Fruit fly (Drosophila melanogaster) whole organism, embryonic: ENCODE data around the gene CG8301.

Source experiments
- Abd-B ChIP-seq: fragments of 200-800 bp; sonication (Bioruptor generic); optimal IDR thresholded peaks from 2 replicates; lab custom pipeline; 2018; ENCODE audit warnings: missing biosample characterization, mild to moderate bottlenecking, missing genetic modification characterization, moderate library complexity
- Atf6 ChIP-seq: fragments of 200-800 bp; sonication (Bioruptor generic); IDR thresholded peaks from 2 replicates; pipeline ENCODE4 v1.3.6; 2022; ENCODE audit warnings: missing biosample characterization, missing genetic modification characterization
- Blimp-1 ChIP-seq: fragments of 200-800 bp; sonication (Bioruptor generic); optimal IDR thresholded peaks from 3 replicates; lab custom pipeline; 2018; ENCODE audit warnings: missing biosample characterization, missing genetic modification characterization, mild to moderate bottlenecking, moderate library complexity, missing genetic modification reagents
- Bteb2 ChIP-seq: fragments of 200-800 bp; sonication (Bioruptor generic); optimal IDR thresholded peaks from 2 replicates; lab custom pipeline; 2016; ENCODE audit warnings: missing biosample characterization, missing genetic modification characterization
- CG10654 ChIP-seq: fragments of 200-800 bp; sonication (Bioruptor generic); optimal IDR thresholded peaks from 2 replicates; lab custom pipeline; 2016; ENCODE audit warnings: missing biosample characterization, missing genetic modification characterization
- CG11560 ChIP-seq: fragments of 200-800 bp; sonication (Bioruptor generic); IDR thresholded peaks from 3 replicates; pipeline ENCODE4 v1.3.6; 2022; ENCODE audit warnings: missing biosample characterization, missing genetic modification characterization
- CG12236 ChIP-seq: fragments of 200-800 bp; sonication (Bioruptor generic); optimal IDR thresholded peaks from 2 replicates; lab custom pipeline; 2016; ENCODE audit warnings: missing biosample characterization, missing genetic modification characterization
- CG12942 ChIP-seq: fragments of 200-800 bp; sonication (Bioruptor generic); optimal IDR thresholded peaks from 3 replicates; lab custom pipeline; 2016; ENCODE audit warnings: missing biosample characterization, missing genetic modification characterization
- CG15011 ChIP-seq: fragments of 200-800 bp; sonication (Bioruptor generic); optimal IDR thresholded peaks from 3 replicates; lab custom pipeline; 2018; ENCODE audit warnings: missing biosample characterization, mild to moderate bottlenecking, missing genetic modification characterization
- CG15269 ChIP-seq: fragments of 200-800 bp; sonication (Bioruptor generic); optimal IDR thresholded peaks from 2 replicates; lab custom pipeline; 2018; ENCODE audit warnings: missing biosample characterization, mild to moderate bottlenecking, missing genetic modification characterization, moderate library complexity
- CG17328 ChIP-seq: fragments of 200-800 bp; sonication (Bioruptor generic); IDR thresholded peaks from 2 replicates; pipeline ENCODE4 v1.3.6; 2022; ENCODE audit warnings: missing biosample characterization, missing genetic modification characterization
- CG17359 ChIP-seq: fragments of 200-800 bp; sonication (Bioruptor generic); optimal IDR thresholded peaks from 3 replicates; lab custom pipeline; 2018; ENCODE audit warnings: missing biosample characterization, mild to moderate bottlenecking, missing genetic modification characterization, moderate library complexity
- CG30403 ChIP-seq: fragments of 200-800 bp; sonication (Bioruptor generic); optimal IDR thresholded peaks from 3 replicates; lab custom pipeline; 2016; ENCODE audit warnings: missing biosample characterization, missing genetic modification characterization
- CG31388 ChIP-seq: fragments of 200-800 bp; sonication (Bioruptor generic); optimal IDR thresholded peaks from 2 replicates; lab custom pipeline; 2016; ENCODE audit warnings: missing biosample characterization, missing genetic modification characterization
- CG32767 ChIP-seq: fragments of 200-800 bp; sonication (Bioruptor generic); IDR thresholded peaks from 2 replicates; pipeline ENCODE4 v1.3.6; 2022; ENCODE audit warnings: missing biosample characterization, missing genetic modification characterization
- CG3995 ChIP-seq: fragments of 200-800 bp; sonication (Bioruptor generic); optimal IDR thresholded peaks from 3 replicates; lab custom pipeline; 2016; ENCODE audit warnings: missing biosample characterization, missing genetic modification characterization
- CG4328 ChIP-seq: fragments of 200-800 bp; sonication (Bioruptor generic); optimal IDR thresholded peaks from 3 replicates; lab custom pipeline; 2017; ENCODE audit warnings: missing biosample characterization, missing genetic modification reagents, missing genetic modification characterization
- CG5180 ChIP-seq: fragments of 200-800 bp; sonication (Bioruptor generic); optimal IDR thresholded peaks from 3 replicates; lab custom pipeline; 2017; ENCODE audit warnings: missing biosample characterization, missing genetic modification characterization, mild to moderate bottlenecking, moderate library complexity, missing genetic modification reagents
- CG6813 ChIP-seq: fragments of 200-800 bp; sonication (Bioruptor generic); optimal IDR thresholded peaks from 2 replicates; lab custom pipeline; 2017; ENCODE audit warnings: missing biosample characterization, missing genetic modification characterization, mild to moderate bottlenecking, moderate library complexity, missing genetic modification reagents
- CG7357 ChIP-seq: fragments of 200-800 bp; sonication (Bioruptor generic); IDR thresholded peaks from 3 replicates; pipeline ENCODE4 v1.3.6; 2022; ENCODE audit warnings: missing biosample characterization, missing genetic modification characterization
- CG7786 ChIP-seq: fragments of 200-800 bp; sonication (Bioruptor generic); optimal IDR thresholded peaks from 2 replicates; lab custom pipeline; 2016; ENCODE audit warnings: missing biosample characterization, missing genetic modification characterization
- CG8388 ChIP-seq: fragments of 200-800 bp; sonication (Bioruptor generic); optimal IDR thresholded peaks from 2 replicates; lab custom pipeline; 2019; ENCODE audit warnings: missing biosample characterization, mild to moderate bottlenecking, missing genetic modification characterization, moderate library complexity
- CG9437 ChIP-seq: fragments of 200-800 bp; sonication (Bioruptor generic); optimal IDR thresholded peaks from 2 replicates; lab custom pipeline; 2018; ENCODE audit warnings: missing biosample characterization, mild to moderate bottlenecking, missing genetic modification characterization
- CG9609 ChIP-seq: fragments of 200-800 bp; sonication (Bioruptor generic); optimal IDR thresholded peaks from 3 replicates; lab custom pipeline; 2016; ENCODE audit warnings: missing biosample characterization, missing genetic modification characterization
- Doc3 ChIP-seq: fragments of 200-800 bp; sonication (Bioruptor generic); IDR thresholded peaks from 3 replicates; pipeline ENCODE4 v1.3.6; 2022; ENCODE audit warnings: missing biosample characterization, missing genetic modification characterization; ENCODE audit not compliant: partially characterized antibody
- Gug ChIP-seq: fragments of 200-800 bp; sonication (Bioruptor generic); IDR thresholded peaks from 4 replicates; pipeline ENCODE4 v1.3.6; 2022; ENCODE audit warnings: missing biosample characterization, missing genetic modification characterization
- Mes4 ChIP-seq: fragments of 200-800 bp; sonication (Bioruptor generic); optimal IDR thresholded peaks from 2 replicates; lab custom pipeline; 2016; ENCODE audit warnings: missing biosample characterization, missing genetic modification characterization
- Poxn ChIP-seq: fragments of 200-800 bp; sonication (Bioruptor generic); IDR thresholded peaks from 2 replicates; pipeline ENCODE4 v1.3.6; 2022; ENCODE audit warnings: missing biosample characterization, missing genetic modification characterization
- Rx ChIP-seq: fragments of 200-800 bp; sonication (Bioruptor generic); IDR thresholded peaks from 2 replicates; pipeline ENCODE4 v1.3.6; 2022; ENCODE audit warnings: missing biosample characterization, missing genetic modification characterization
- Xrp1 ChIP-seq: fragments of 200-800 bp; sonication (Bioruptor generic); IDR thresholded peaks from 2 replicates; pipeline ENCODE4 v1.3.6; 2022; ENCODE audit warnings: missing biosample characterization, missing genetic modification characterization
- bsh ChIP-seq, 2 experiments: fragments of 200-800 bp; sonication (Bioruptor generic); optimal IDR thresholded peaks; 2 replicates each; lab custom pipeline; 2017 to 2018; ENCODE audit warnings: mild to moderate bottlenecking in 2 of 2, missing biosample characterization in 2 of 2, missing genetic modification characterization in 2 of 2, moderate library complexity in 1 of 2
- dati ChIP-seq: fragments of 200-800 bp; sonication (Bioruptor generic); IDR thresholded peaks from 2 replicates; pipeline ENCODE4 v1.3.6; 2022; ENCODE audit warnings: missing biosample characterization, missing genetic modification characterization
- dpn ChIP-seq, 2 experiments: fragments of 200-800 bp; sonication (Bioruptor generic); optimal IDR thresholded peaks; 3 replicates each; lab custom pipeline; 2016; ENCODE audit warnings: missing biosample characterization in 2 of 2, missing genetic modification characterization in 2 of 2
- ewg ChIP-seq: fragments of 200-800 bp; sonication (Bioruptor generic); optimal IDR thresholded peaks from 3 replicates; lab custom pipeline; 2017; ENCODE audit warnings: mild to moderate bottlenecking, missing biosample characterization, missing genetic modification reagents, missing genetic modification characterization
- grn ChIP-seq: fragments of 200-800 bp; sonication (Bioruptor generic); optimal IDR thresholded peaks from 3 replicates; lab custom pipeline; 2017; ENCODE audit warnings: missing biosample characterization, missing genetic modification characterization
- gsb-n ChIP-seq: fragments of 200-800 bp; sonication (Bioruptor generic); optimal IDR thresholded peaks from 3 replicates; lab custom pipeline; 2018; ENCODE audit warnings: missing biosample characterization, mild to moderate bottlenecking, missing genetic modification characterization
- lab ChIP-seq: fragments of 200-800 bp; sonication (Bioruptor generic); optimal IDR thresholded peaks from 3 replicates; lab custom pipeline; 2017; ENCODE audit warnings: missing biosample characterization, missing genetic modification characterization, mild to moderate bottlenecking, moderate library complexity, missing genetic modification reagents
- lmd ChIP-seq: fragments of 200-800 bp; sonication (Bioruptor generic); IDR thresholded peaks from 2 replicates; pipeline ENCODE4 v1.3.6; 2022; ENCODE audit warnings: missing biosample characterization, missing genetic modification characterization
- mam ChIP-seq: fragments of 200-800 bp; sonication (Bioruptor generic); optimal IDR thresholded peaks from 3 replicates; lab custom pipeline; 2016; ENCODE audit warnings: missing biosample characterization, missing genetic modification characterization
- nerfin-2 ChIP-seq: fragments of 200-800 bp; sonication (Bioruptor generic); IDR thresholded peaks from 2 replicates; pipeline ENCODE4 v1.3.6; 2022; ENCODE audit warnings: missing biosample characterization, missing genetic modification characterization; ENCODE audit not compliant: partially characterized antibody
- nmo ChIP-seq: fragments of 200-800 bp; sonication (Bioruptor generic); optimal IDR thresholded peaks from 2 replicates; lab custom pipeline; 2018; ENCODE audit warnings: missing biosample characterization, mild to moderate bottlenecking, missing genetic modification characterization, moderate library complexity
- pho ChIP-seq: fragments of 200-800 bp; sonication (Bioruptor generic); optimal IDR thresholded peaks from 2 replicates; lab custom pipeline; 2016; ENCODE audit warnings: missing biosample characterization, missing genetic modification characterization
- row ChIP-seq: fragments of 200-800 bp; sonication (Bioruptor generic); IDR thresholded peaks from 3 replicates; pipeline ENCODE4 v1.3.6; 2022; ENCODE audit warnings: missing biosample characterization, missing genetic modification characterization
- run ChIP-seq: fragments of 200-800 bp; sonication (Bioruptor generic); optimal IDR thresholded peaks from 3 replicates; lab custom pipeline; 2018; ENCODE audit warnings: missing biosample characterization, mild to moderate bottlenecking, missing genetic modification characterization
- salm ChIP-seq: fragments of 200-800 bp; sonication (Bioruptor generic); optimal IDR thresholded peaks from 2 replicates; lab custom pipeline; 2018; ENCODE audit warnings: missing biosample characterization, mild to moderate bottlenecking, missing genetic modification characterization
- sima ChIP-seq: fragments of 200-800 bp; sonication (Bioruptor generic); optimal IDR thresholded peaks from 2 replicates; lab custom pipeline; 2016; ENCODE audit warnings: missing biosample characterization, missing genetic modification characterization
- sisA ChIP-seq: fragments of 200-800 bp; sonication (Bioruptor generic); IDR thresholded peaks from 2 replicates; pipeline ENCODE4 v1.3.6; 2022; ENCODE audit warnings: missing biosample characterization, missing genetic modification characterization
- slbo ChIP-seq: fragments of 200-800 bp; sonication (Bioruptor generic); IDR thresholded peaks from 2 replicates; pipeline ENCODE4 v1.3.6; 2022; ENCODE audit warnings: missing biosample characterization, missing genetic modification characterization
- sug ChIP-seq: fragments of 200-800 bp; optimal IDR thresholded peaks from 2 replicates; lab custom pipeline; 2019; ENCODE audit warnings: missing biosample characterization, mild to moderate bottlenecking, missing genetic modification characterization, moderate library complexity
- tll ChIP-seq, 2 experiments: fragments of 200-800 bp in 1 of 2; fragments of >200 bp in 1 of 2; sonication (Bioruptor generic) in 1 of 2; optimal IDR thresholded peaks; 2 replicates each; lab custom pipeline; 2017 to 2019; ENCODE audit warnings: missing biosample characterization in 2 of 2, missing genetic modification characterization in 2 of 2, mild to moderate bottlenecking in 1 of 2, moderate library complexity in 1 of 2
- zfh1 ChIP-seq: fragments of 200-800 bp; sonication (Bioruptor generic); IDR thresholded peaks from 3 replicates; pipeline ENCODE4 v1.3.6; 2022; ENCODE audit warnings: missing biosample characterization, missing genetic modification characterization

The CG8301 gene

dm6 chr3R:9534125-9534496 lies 47.0 kb upstream of the CG8301 start (continued):
- TF ChIP-seq Doc3 (GFP tag; lab: Robert Waterston, UW) (no peak), bsh (GFP tag; optimal IDR thresholded peaks at IDR 0.05; lab: Kevin White, UChicago) (peak; percentile 65 to 97), CG8388 (peak; percentile 96), slbo (peak; percentile 93), CG32767 (peak; percentile 74; the same call in 1 of the 2 replicates), lab (peak; percentile 93), CG7786 (GFP tag; lab: Kevin White, UChicago) (peak; percentile 89), salm (tag; lab: Kevin White, UChicago) (peak; percentile 94), Abd-B (GFP tag; lab: Kevin White, UChicago) (no peak), zfh1 (peak; percentile 91), Blimp-1 (GFP tag; lab: Kevin White, UChicago) (peak; percentile 96), tll (GFP tag; optimal IDR thresholded peaks at IDR 0.05; lab: Kevin White, UChicago) (no peak), sisA (GFP tag; lab: Robert Waterston, UW) (peak; percentile 92), CG30403 (GFP tag; lab: Kevin White, UChicago) (peak; percentile 95), Bteb2 (GFP tag; lab: Kevin White, UChicago) (peak; percentile 89), sima (GFP tag; lab: Kevin White, UChicago) (peak; percentile 85), CG4328 (peak; percentile 86), CG12942 (peak; percentile 90), nmo (GFP tag; lab: Kevin White, UChicago) (peak; percentile 96), CG6813 (GFP tag; lab: Kevin White, UChicago) (peak; percentile 80), grn (GFP tag; lab: Kevin White, UChicago) (no peak), CG15269 (tag; lab: Kevin White, UChicago) (peak; percentile 95), CG9437 (GFP tag; lab: Kevin White, UChicago) (peak; percentile 90), CG11560 (tag; lab: Robert Waterston, UW) (no peak), mam (GFP tag; lab: Kevin White, UChicago) (peak; percentile 87), gsb-n (tag; lab: Kevin White, UChicago) (peak; percentile 97), CG15011 (GFP tag; lab: Kevin White, UChicago) (peak; percentile 79), row (peak; percentile 88), dpn (GFP tag; optimal IDR thresholded peaks at IDR 0.05; lab: Kevin White, UChicago) (peak; percentile 93 to 94), dati (GFP tag; lab: Robert Waterston, UW) (peak; percentile 80), lmd (GFP tag; lab: Robert Waterston, UW) (peak; percentile 87), Atf6 (GFP tag; lab: Robert Waterston, UW) (peak; percentile 89), Mes4 (GFP tag; lab: Kevin White, UChicago) (peak; percentile 91), Xrp1 (peak; percentile 93), Poxn (peak; percentile 37; the same call in 1 of the 2 replicates), run (tag; lab: Kevin White, UChicago) (peak; percentile 94), CG17328 (GFP tag; lab: Robert Waterston, UW) (peak; percentile 95), CG10654 (peak; percentile 91), sug (peak; percentile 26), ewg (GFP tag; lab: Kevin White, UChicago) (peak; percentile 91), CG5180 (GFP tag; lab: Kevin White, UChicago) (no peak), CG7357 (GFP tag; lab: Robert Waterston, UW) (peak; percentile 82), Rx (GFP tag; lab: Robert Waterston, UW) (peak; percentile 85), CG31388 (GFP tag; lab: Kevin White, UChicago) (peak; percentile 86), CG3995 (peak; percentile 3), CG17359 (peak; percentile 97), CG9609 (GFP tag; lab: Kevin White, UChicago) (peak; percentile 90), pho (GFP tag; lab: Kevin White, UChicago) (peak; percentile 83), nerfin-2 (GFP tag; lab: Robert Waterston, UW) (no peak), CG12236 (GFP tag; lab: Kevin White, UChicago) (peak; percentile 76), Gug (GFP tag; lab: Robert Waterston, UW) (peak; percentile 76)
